Worm (Caenorhabditis elegans) whole organism, late embryonic: Measurements from ENCODE around the gene pir-1.

ENCODE experiments used
- ama-1 ChIP-seq: fragments of 150-350 bp; optimal IDR thresholded peaks from 2 replicates; lab custom pipeline; 2014
- ceh-2 ChIP-seq: sonication (generic microtip); optimal IDR thresholded peaks from 2 replicates; lab custom pipeline; 2016; ENCODE audit warnings: missing genotype, missing genetic modification characterization, missing compliant biosample characterization
- dmd-4 ChIP-seq: sonication (generic microtip); optimal IDR thresholded peaks from 2 replicates; lab custom pipeline; 2016; ENCODE audit warnings: borderline replicate concordance, missing genetic modification characterization, missing compliant biosample characterization
- fkh-10 ChIP-seq: fragments of 150-350 bp; optimal IDR thresholded peaks from 2 replicates; lab custom pipeline; 2014; ENCODE audit warnings: missing biosample characterization, missing genetic modification reagents, missing genetic modification characterization
- hlh-30 ChIP-seq: sonication (generic microtip); optimal IDR thresholded peaks from 2 replicates; lab custom pipeline; 2017; ENCODE audit warnings: antibody characterized with exemption, missing genetic modification characterization, missing compliant biosample characterization; ENCODE audit not compliant: insufficient read depth
- hlh-8 ChIP-seq: sonication (generic microtip); optimal IDR thresholded peaks from 2 replicates; lab custom pipeline; 2016; ENCODE audit warnings: missing genotype, missing genetic modification characterization, missing compliant biosample characterization
- mec-3 ChIP-seq: sonication (generic microtip); optimal IDR thresholded peaks from 2 replicates; lab custom pipeline; 2016; ENCODE audit warnings: borderline replicate concordance, missing genetic modification characterization, missing compliant biosample characterization
- nfya-1 ChIP-seq: sonication (generic microtip); optimal IDR thresholded peaks from 2 replicates; lab custom pipeline; 2017; ENCODE audit warnings: missing genetic modification characterization, mild to moderate bottlenecking, missing compliant biosample characterization, antibody characterized with exemption, moderate library complexity
- nhr-11 ChIP-seq: fragments of 150-350 bp; optimal IDR thresholded peaks from 2 replicates; lab custom pipeline; 2014; ENCODE audit warnings: missing biosample characterization, missing genetic modification characterization
- nhr-232 ChIP-seq: sonication (generic microtip); optimal IDR thresholded peaks from 2 replicates; lab custom pipeline; 2016; ENCODE audit warnings: missing genetic modification characterization, missing compliant biosample characterization
- pha-4 ChIP-seq: fragments of 150-350 bp; optimal IDR thresholded peaks from 2 replicates; lab custom pipeline; 2018; ENCODE audit warnings: missing biosample characterization, missing genetic modification reagents, missing genetic modification characterization
- sdc-2 ChIP-seq: sonication (generic microtip); optimal IDR thresholded peaks from 2 replicates; lab custom pipeline; 2016; ENCODE audit warnings: missing genotype, missing genetic modification characterization, missing compliant biosample characterization
- sox-4 ChIP-seq: sonication (generic microtip); optimal IDR thresholded peaks from 2 replicates; lab custom pipeline; 2017; ENCODE audit warnings: mild to moderate bottlenecking, missing genetic modification characterization, inconsistent platforms, missing compliant biosample characterization
- unc-42 ChIP-seq: sonication (generic microtip); optimal IDR thresholded peaks from 2 replicates; lab custom pipeline; 2016; ENCODE audit warnings: missing genotype, missing genetic modification characterization, missing compliant biosample characterization

- TF ChIP-seq nhr-11 (tag; lab: Kevin White, UChicago) (no peak), mec-3 (tag; lab: Kevin White, UChicago) (no peak), fkh-10 (GFP tag; lab: Kevin White, UChicago) (no peak), hlh-8 (tag; lab: Kevin White, UChicago) (no peak), dmd-4 (tag; lab: Kevin White, UChicago) (no peak), nfya-1 (no peak), ama-1 (no peak), nhr-232 (tag; lab: Kevin White, UChicago) (no peak), hlh-30 (tag; lab: Kevin White, UChicago) (no peak), pha-4 (tag; lab: Kevin White, UChicago) (no peak), unc-42 (tag; lab: Kevin White, UChicago) (no peak), sdc-2 (tag; lab: Kevin White, UChicago) (no peak), sox-4 (no peak), ceh-2 (tag; lab: Kevin White, UChicago) (no peak)
Observed at ce11 chrII:9145961-9146360, 31.1 kb upstream of the pir-1 start, which contains the start of gene W07A12.4.
